Fruit fly (Drosophila melanogaster) Kc167 (cell line): ENCODE measurements around the gene sosie.

Experiments
- Myc ChIP-seq: fragments of >200 bp; optimal IDR thresholded peaks from 2 replicates; lab custom pipeline; 2017; ENCODE audit warnings: missing external identifiers
- Sin3A ChIP-seq: fragments of >200 bp; optimal IDR thresholded peaks from 2 replicates; lab custom pipeline; 2018; ENCODE audit warnings: missing external identifiers
- h ChIP-seq: fragments of >200 bp; optimal IDR thresholded peaks from 3 replicates; lab custom pipeline; 2018; ENCODE audit warnings: missing external identifiers
- insv ChIP-seq: fragments of >200 bp; optimal IDR thresholded peaks from 3 replicates; lab custom pipeline; 2018; ENCODE audit warnings: missing external identifiers
- psq ChIP-seq: fragments of >200 bp; optimal IDR thresholded peaks from 2 replicates; lab custom pipeline; 2017; ENCODE audit warnings: missing external identifiers
- ttk ChIP-seq: sonication (Bioruptor generic); optimal IDR thresholded peaks from 2 replicates; lab custom pipeline; 2017; ENCODE audit warnings: missing external identifiers

sosie gene

DNA sequence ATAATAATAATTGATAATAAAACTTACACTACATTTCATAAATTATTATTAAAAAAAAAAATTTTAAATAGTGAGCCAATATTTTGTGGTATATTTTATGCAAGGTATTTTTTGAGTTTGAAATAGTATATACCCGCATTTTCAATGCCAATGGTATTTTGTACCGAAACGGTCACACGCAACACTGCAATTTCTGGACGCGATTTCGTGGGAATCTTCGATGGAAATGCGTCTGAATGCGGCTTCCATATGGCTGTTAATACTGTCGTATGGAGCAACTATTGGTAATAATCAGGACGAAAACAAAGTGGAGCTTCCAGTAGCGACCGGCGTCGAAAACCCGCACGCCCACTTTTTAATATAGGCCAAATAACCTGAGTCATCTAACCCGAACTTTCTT, 17.7 kb downstream of the sosie start, which contains the start of gene Nct:
Nct (plus strand) TSS at position 173 of the 400 bp plus-strand sequence.
- TF ChIP-seq Sin3A (lab: Kevin White, UChicago) (no peak), psq (lab: Kevin White, UChicago) (no peak), h (lab: Kevin White, UChicago) (no peak), Myc (lab: Kevin White, UChicago) (no peak), ttk (lab: Kevin White, UChicago) (no peak), insv (lab: Kevin White, UChicago) (no peak)

DNA sequence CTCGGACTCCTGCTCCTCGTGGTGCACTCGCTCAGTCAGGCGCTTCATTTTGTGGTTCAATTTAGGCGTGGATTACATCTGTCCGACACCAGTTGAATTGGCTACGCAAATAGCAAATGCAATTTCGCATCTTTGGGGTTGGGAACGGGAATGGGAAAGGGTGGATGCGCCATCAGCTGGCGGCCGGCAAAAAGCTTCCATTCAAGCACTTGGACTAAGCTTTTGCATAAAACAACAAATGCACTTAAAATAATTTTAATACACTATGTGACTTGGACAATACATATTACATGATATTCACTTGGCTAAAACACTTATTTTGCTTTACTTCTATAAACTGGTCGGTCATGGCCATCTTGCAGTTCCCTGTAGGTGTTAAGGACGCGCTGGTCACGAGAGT, 22.4 kb downstream of the sosie start, which contains the start of gene HDAC11:
HDAC11 (minus strand) TSS at position 101 of the 400 bp plus-strand sequence.
- TF ChIP-seq psq (lab: Kevin White, UChicago) (no peak), Myc (lab: Kevin White, UChicago) (no peak), Sin3A (lab: Kevin White, UChicago) (no peak), h (lab: Kevin White, UChicago) (no peak), insv (lab: Kevin White, UChicago) (no peak), ttk (lab: Kevin White, UChicago) (no peak)

DNA sequence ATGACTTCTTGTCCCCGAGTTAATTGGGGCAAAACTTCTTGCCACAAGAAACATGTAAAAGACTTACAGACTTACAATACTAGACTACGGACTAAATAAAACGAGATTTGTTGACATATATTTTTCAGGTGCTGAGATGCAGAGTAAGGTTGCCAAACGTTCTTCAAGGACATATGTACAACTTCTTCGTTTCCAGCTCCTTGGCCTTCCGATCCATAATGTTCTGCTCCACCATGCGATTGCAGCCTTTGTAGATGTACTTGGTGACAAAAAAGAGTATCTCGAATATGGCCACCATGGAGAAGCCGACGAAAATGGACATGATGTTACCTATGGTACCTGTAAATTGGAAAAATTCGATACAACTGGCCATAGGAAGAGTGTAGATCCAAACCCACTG, 23.7 kb downstream of the sosie start, which contains the start of gene CAH4:
CAH4 (minus strand) TSS at position 101 of the 400 bp plus-strand sequence.
- TF ChIP-seq h (lab: Kevin White, UChicago) (no peak), Sin3A (lab: Kevin White, UChicago) (no peak)

dm6 chr3R:24859701-24860100, 25.9 kb downstream of the sosie start, which contains the start of gene ppk22:
Gene ppk22, minus strand, starts transcription at chr3R:24859801.
- TF ChIP-seq h (lab: Kevin White, UChicago) (no peak), insv (lab: Kevin White, UChicago) (no peak), Myc (lab: Kevin White, UChicago) (no peak), Sin3A (lab: Kevin White, UChicago) (no peak), psq (lab: Kevin White, UChicago) (no peak), ttk (lab: Kevin White, UChicago) (no peak)

dm6 chr3R:24860316-24860826, 26.6 kb downstream of the sosie start, which contains the start of gene CG13639:
Gene CG13639, minus strand, starts transcription at chr3R:24860366.
- TF ChIP-seq Myc (lab: Kevin White, UChicago) (no peak), Sin3A (lab: Kevin White, UChicago) (no peak), insv (lab: Kevin White, UChicago) (no peak), h (lab: Kevin White, UChicago) (no peak), ttk (lab: Kevin White, UChicago) (no peak), psq (lab: Kevin White, UChicago) (no peak)

DNA sequence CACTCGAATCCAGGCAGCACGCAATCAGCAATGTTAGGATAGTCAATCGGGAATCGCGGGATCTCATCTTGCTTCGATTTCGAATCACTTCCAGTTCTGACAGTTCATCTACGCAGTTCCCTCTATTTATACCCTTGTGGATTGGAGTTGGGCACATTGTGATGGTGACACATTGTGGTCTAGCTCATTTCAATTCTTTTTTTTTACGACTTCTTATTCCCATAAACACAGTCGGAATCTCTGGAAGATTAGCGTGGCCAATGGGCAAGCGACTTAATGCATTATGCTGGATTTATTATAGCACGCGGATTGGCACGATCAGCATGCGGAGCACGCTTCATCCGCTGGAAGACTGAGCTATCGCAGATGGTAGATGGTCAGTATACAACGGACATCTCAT, 28.3 kb downstream of the sosie start, which contains the start of gene CG13640:
CG13640 (minus strand) TSS at position 101 of the 400 bp plus-strand sequence.
- TF ChIP-seq h (lab: Kevin White, UChicago) (no peak), Sin3A (lab: Kevin White, UChicago) (no peak), insv (lab: Kevin White, UChicago) (no peak), Myc (lab: Kevin White, UChicago) (no peak), ttk (lab: Kevin White, UChicago) (no peak), psq (lab: Kevin White, UChicago) (no peak)

DNA sequence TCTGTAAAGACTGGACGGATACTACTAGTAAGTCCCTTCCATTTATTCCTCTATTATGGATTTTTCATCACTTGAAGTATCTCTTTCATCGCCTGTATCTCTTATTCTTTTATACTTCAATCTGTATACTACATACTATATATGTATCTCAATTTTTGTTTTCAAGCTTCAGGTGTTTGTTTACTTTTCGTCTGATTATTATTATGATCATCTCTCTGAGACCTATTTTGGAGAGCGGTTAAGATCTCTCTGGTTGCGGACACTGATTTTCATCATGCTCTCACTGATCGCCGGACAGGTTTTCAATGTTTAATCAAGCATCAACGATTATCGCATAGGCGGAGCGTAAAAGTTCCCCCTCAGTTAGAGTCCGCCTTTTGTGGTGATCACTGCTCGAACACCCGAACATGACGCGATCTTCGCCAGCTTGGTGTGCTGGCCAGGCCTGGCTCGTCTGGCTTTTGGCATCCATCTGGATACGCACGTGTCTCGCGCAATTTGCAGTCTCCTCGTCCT, 28.9 kb downstream of the sosie start, which contains the start of gene CG7016:
CG7016 (plus strand) TSS at position 358 of the 516 bp plus-strand sequence.
- no peak for TF ChIP-seq insv (lab: Kevin White, UChicago)
- TF ChIP-seq Myc (lab: Kevin White, UChicago): no peak
- no peak for TF ChIP-seq h (lab: Kevin White, UChicago)
- no peak for TF ChIP-seq ttk (lab: Kevin White, UChicago)
- TF ChIP-seq Sin3A (lab: Kevin White, UChicago): no peak
- no peak for TF ChIP-seq psq (lab: Kevin White, UChicago)

DNA sequence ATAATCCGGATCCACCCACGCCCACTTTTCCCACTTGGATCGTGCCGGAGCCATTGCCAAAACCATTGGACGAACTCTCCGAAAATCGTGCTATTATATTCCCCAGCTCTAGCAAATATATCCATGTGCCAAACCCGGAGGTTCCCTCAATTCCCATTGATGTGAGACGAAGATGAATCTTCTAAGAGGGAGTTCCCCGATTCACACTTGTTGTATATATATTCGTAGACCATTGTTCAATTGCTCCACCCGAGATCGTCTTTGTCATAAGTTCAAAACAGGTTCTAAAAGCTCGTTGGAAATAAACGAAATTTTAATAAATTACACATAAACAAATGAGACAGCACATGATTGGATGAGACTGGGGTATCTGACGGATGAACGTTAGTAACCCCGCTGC, 30.1 kb downstream of the sosie start:
- TF ChIP-seq Myc (lab: Kevin White, UChicago) (no peak), psq (lab: Kevin White, UChicago) (no peak), insv (lab: Kevin White, UChicago) (no peak), ttk (lab: Kevin White, UChicago) (no peak), h (lab: Kevin White, UChicago) (no peak), Sin3A (lab: Kevin White, UChicago) (no peak)

dm6 chr3R:24864719-24865400, 31.1 kb downstream of the sosie start, which contains the start of the genes Srg1 and Elal:
Gene Srg1, minus strand, starts transcription at chr3R:24864732.
Gene Elal, plus strand, starts transcription at chr3R:24865350.
- no peak for TF ChIP-seq ttk (lab: Kevin White, UChicago)
- no peak for TF ChIP-seq Sin3A (lab: Kevin White, UChicago)
- no peak for TF ChIP-seq h (lab: Kevin White, UChicago)
- TF ChIP-seq Myc (lab: Kevin White, UChicago): no peak
- no peak for TF ChIP-seq psq (lab: Kevin White, UChicago)
- no peak for TF ChIP-seq insv (lab: Kevin White, UChicago)

- TF ChIP-seq ttk (lab: Kevin White, UChicago) (no peak), h (lab: Kevin White, UChicago) (no peak), Myc (lab: Kevin White, UChicago) (no peak), psq (lab: Kevin White, UChicago) (no peak), insv (lab: Kevin White, UChicago) (no peak), Sin3A (lab: Kevin White, UChicago) (no peak)
Observed at dm6 chr3R:24866976-24867375, 33.2 kb downstream of the sosie start.

dm6 chr3R:24867956-24868355, 34.2 kb downstream of the sosie start:
- TF ChIP-seq ttk (lab: Kevin White, UChicago): no peak
- no peak for TF ChIP-seq insv (lab: Kevin White, UChicago)
- TF ChIP-seq Myc (lab: Kevin White, UChicago): no peak
- no peak for TF ChIP-seq psq (lab: Kevin White, UChicago)
- no peak for TF ChIP-seq h (lab: Kevin White, UChicago)
- no peak for TF ChIP-seq Sin3A (lab: Kevin White, UChicago)
